Worm (Caenorhabditis elegans): ENCODE results near the gene ZC239.3.

Gene ZC239.3

DNA sequence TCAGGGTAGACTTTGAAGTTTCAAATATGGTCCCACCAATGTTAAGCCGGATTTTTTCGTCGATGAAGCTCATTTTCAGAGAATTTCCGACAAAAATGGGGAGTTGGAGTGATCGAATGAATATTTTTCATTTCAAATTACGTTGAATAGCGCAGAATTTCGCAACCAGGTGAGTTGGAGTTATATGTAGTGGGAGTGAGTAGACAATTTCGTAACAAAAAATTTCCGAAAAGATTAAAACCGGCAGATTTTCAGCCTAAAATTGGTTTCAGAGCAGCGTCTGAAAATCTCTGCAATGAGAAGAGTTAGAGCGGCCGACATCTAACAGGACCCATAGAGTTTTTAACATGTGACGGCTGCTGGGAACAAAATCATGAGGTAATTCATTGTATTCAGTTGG lies 7.2 kb upstream of the ZC239.3 start, which contains the start of gene sdz-35:
Gene sdz-35, minus strand, starts transcription at position 101 of the 400 bp plus-strand sequence.
- TF ChIP-seq ref-2 (tag; optimal IDR thresholded peaks at IDR 0.05) = no peak

- TF ChIP-seq eyg-1 (tag; optimal IDR thresholded peaks at IDR 0.05) = no peak
- no peak for TF ChIP-seq C08G9.2 (tag; optimal IDR thresholded peaks at IDR 0.05)
- no peak for TF ChIP-seq pat-9 (tag; optimal IDR thresholded peaks at IDR 0.05)
- TF ChIP-seq ceh-6 (GFP tag; optimal IDR thresholded peaks at IDR 0.05) = no peak
- no peak for TF ChIP-seq ceh-45 (GFP tag; IDR thresholded peaks at IDR 0.05)
- no peak for TF ChIP-seq pqm-1 (tag; optimal IDR thresholded peaks at IDR 0.05)
- TF ChIP-seq hlh-6 (tag; optimal IDR thresholded peaks at IDR 0.05) = no peak
- no peak for TF ChIP-seq unc-42 (tag; optimal IDR thresholded peaks at IDR 0.05)
- TF ChIP-seq pha-2 (tag; optimal IDR thresholded peaks at IDR 0.05) = no peak
- TF ChIP-seq madf-2 (tag; optimal IDR thresholded peaks at IDR 0.05) = no peak
- no peak for TF ChIP-seq hlh-8 (tag; optimal IDR thresholded peaks at IDR 0.05)
- no peak for TF ChIP-seq unc-3 (GFP tag; conservative IDR thresholded peaks at IDR 0.05)
- no peak for TF ChIP-seq unc-3 (tag; optimal IDR thresholded peaks at IDR 0.05)
- TF ChIP-seq che-1 (tag; optimal IDR thresholded peaks at IDR 0.05) = no peak
Measured at ce11 chrII:3209251-3209650, 6.6 kb upstream of the ZC239.3 start, which contains the start of gene ZC239.6. Gene ZC239.6, plus strand, starts transcription at chrII:3209631.

DNA sequence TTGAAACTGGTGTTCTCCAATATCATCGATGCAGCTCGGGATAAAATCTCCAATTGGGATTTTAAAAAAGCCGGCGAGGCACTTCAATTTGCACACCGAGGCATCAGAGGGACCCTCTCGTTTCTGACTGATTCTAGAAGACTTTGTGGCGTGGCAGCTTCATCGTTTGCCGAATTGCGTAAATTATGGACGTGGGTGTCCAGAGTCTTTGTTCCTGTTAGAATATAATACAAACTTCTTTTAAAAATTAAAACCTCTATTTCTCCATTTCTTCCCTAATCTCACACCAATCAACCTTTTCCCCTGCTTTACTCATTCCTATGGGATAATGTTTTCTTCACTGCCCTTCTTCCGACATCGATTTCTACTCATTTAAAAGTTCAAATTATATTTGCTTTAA lies 5.5 kb upstream of the ZC239.3 start, which contains the start of gene ZC239.5:
Gene ZC239.5, plus strand, starts transcription at position 301 of the 400 bp plus-strand sequence.
- no peak for TF ChIP-seq K02D7.2 (tag; optimal IDR thresholded peaks at IDR 0.05)

- TF ChIP-seq hlh-6 (tag; optimal IDR thresholded peaks at IDR 0.05) (no peak), dmd-4 (tag; optimal IDR thresholded peaks at IDR 0.05; ENCODE audit: borderline replicate concordance) (no peak), ceh-14 (tag; optimal IDR thresholded peaks at IDR 0.05) (no peak), pros-1 (tag; optimal IDR thresholded peaks at IDR 0.05) (no peak), unc-55 (GFP tag; optimal IDR thresholded peaks at IDR 0.05) (no peak), nfya-1 (tag; optimal IDR thresholded peaks at IDR 0.05) (no peak), C38D4.7 (GFP tag; optimal IDR thresholded peaks at IDR 0.05) (no peak), hlh-15 (tag; optimal IDR thresholded peaks at IDR 0.05) (no peak)
Measured at ce11 chrII:3213898-3214297, 2.0 kb upstream of the ZC239.3 start, which contains the start of gene ZC239.4. Gene ZC239.4, plus strand, starts transcription at chrII:3214198.

DNA sequence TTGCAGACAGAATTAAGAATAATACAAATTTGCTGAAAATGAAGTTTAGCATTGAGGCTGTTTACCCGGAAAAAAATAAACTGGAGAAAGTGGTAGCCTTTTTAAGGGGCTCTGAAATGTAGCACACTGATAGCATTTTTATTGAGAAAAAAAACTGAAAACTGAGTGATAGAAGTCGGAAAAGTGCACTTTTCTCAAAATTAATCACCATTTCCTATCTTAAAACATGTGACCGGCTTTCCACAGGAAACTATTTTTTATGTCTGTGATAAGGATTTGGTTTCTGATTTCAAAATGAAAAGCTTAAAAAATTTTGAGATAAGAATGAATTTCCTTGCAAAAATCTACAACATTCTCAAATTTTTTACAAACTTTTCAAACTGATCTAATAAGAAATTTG lies 4.9 kb downstream of the ZC239.3 start, which contains the start of gene ZC239.22:
Gene ZC239.22, minus strand, starts transcription at position 101 of the 400 bp plus-strand sequence.
- TF ChIP-seq unc-86 (tag; optimal IDR thresholded peaks at IDR 0.05) (no peak), Y22D7AL.16 (tag; optimal IDR thresholded peaks at IDR 0.05) (no peak), tbx-7 (tag; optimal IDR thresholded peaks at IDR 0.05) (no peak), ceh-34 (tag; optimal IDR thresholded peaks at IDR 0.05) (no peak), ztf-16 (tag; optimal IDR thresholded peaks at IDR 0.05) (no peak), lim-6 (tag; optimal IDR thresholded peaks at IDR 0.05) (no peak), ceh-18 (tag; optimal IDR thresholded peaks at IDR 0.05) (no peak), madf-2 (tag; optimal IDR thresholded peaks at IDR 0.05) (no peak), ceh-14 (tag; optimal IDR thresholded peaks at IDR 0.05) (no peak), ceh-9 (tag; optimal IDR thresholded peaks at IDR 0.05) (no peak), odd-2 (tag; optimal IDR thresholded peaks at IDR 0.05) (no peak), ceh-45 (GFP tag; IDR thresholded peaks at IDR 0.05) (no peak), dve-1 (tag; optimal IDR thresholded peaks at IDR 0.05) (no peak), pha-4 (tag; optimal IDR thresholded peaks at IDR 0.05) (no peak), sox-2 (GFP tag; IDR thresholded peaks at IDR 0.05) (no peak), hlh-15 (tag; optimal IDR thresholded peaks at IDR 0.05) (no peak), pat-9 (tag; optimal IDR thresholded peaks at IDR 0.05) (no peak), ets-4 (tag; optimal IDR thresholded peaks at IDR 0.05) (no peak)
